Fruit fly (Drosophila melanogaster) whole organism, embryonic: Measurements from ENCODE around the gene Syx1A.
A peak's percentile ranks its signal among the peaks of the same experiment; 100 is the strongest.

Experiments used
- B-H2 ChIP-seq: fragments of 200-800 bp; sonication (Bioruptor generic); optimal IDR thresholded peaks from 2 replicates; lab custom pipeline; 2018; ENCODE audit warnings: missing biosample characterization, mild to moderate bottlenecking, missing genetic modification characterization
- BEAF-32 ChIP-seq: fragments of 200-800 bp; sonication (Bioruptor generic); optimal IDR thresholded peaks from 3 replicates; lab custom pipeline; 2017; ENCODE audit warnings: missing biosample characterization, missing genetic modification characterization, mild to moderate bottlenecking, moderate library complexity, missing genetic modification reagents
- Blimp-1 ChIP-seq: fragments of 200-800 bp; sonication (Bioruptor generic); optimal IDR thresholded peaks from 3 replicates; lab custom pipeline; 2018; ENCODE audit warnings: missing biosample characterization, missing genetic modification characterization, mild to moderate bottlenecking, moderate library complexity, missing genetic modification reagents
- Bteb2 ChIP-seq: fragments of 200-800 bp; sonication (Bioruptor generic); optimal IDR thresholded peaks from 2 replicates; lab custom pipeline; 2016; ENCODE audit warnings: missing biosample characterization, missing genetic modification characterization
- CG10321 ChIP-seq: fragments of 200-800 bp; sonication (Bioruptor generic); IDR thresholded peaks from 2 replicates; pipeline ENCODE4 v1.3.6; 2022; ENCODE audit warnings: missing biosample characterization, missing genetic modification characterization
- CG11247 ChIP-seq: fragments of 200-800 bp; sonication (Bioruptor generic); IDR thresholded peaks from 2 replicates; pipeline ENCODE4 v1.3.6; 2022; ENCODE audit warnings: missing biosample characterization, missing genetic modification characterization
- CG11696 ChIP-seq: fragments of 200-800 bp; sonication (Bioruptor generic); IDR thresholded peaks from 2 replicates; pipeline ENCODE4 v1.3.6; 2022; ENCODE audit warnings: missing biosample characterization, missing genetic modification characterization
- CG11723 ChIP-seq: fragments of 200-800 bp; sonication (Bioruptor generic); optimal IDR thresholded peaks from 2 replicates; lab custom pipeline; 2017; ENCODE audit warnings: missing biosample characterization, mild to moderate bottlenecking, missing genetic modification characterization
- CG12236 ChIP-seq: fragments of 200-800 bp; sonication (Bioruptor generic); optimal IDR thresholded peaks from 2 replicates; lab custom pipeline; 2016; ENCODE audit warnings: missing biosample characterization, missing genetic modification characterization
- CG12391 ChIP-seq: fragments of 200-800 bp; sonication (Bioruptor generic); optimal IDR thresholded peaks from 3 replicates; lab custom pipeline; 2018; ENCODE audit warnings: missing biosample characterization, mild to moderate bottlenecking, missing genetic modification characterization, moderate library complexity
- CG12769 ChIP-seq: fragments of 200-800 bp; sonication (Bioruptor generic); optimal IDR thresholded peaks from 2 replicates; lab custom pipeline; 2019; ENCODE audit warnings: missing biosample characterization, mild to moderate bottlenecking, missing genetic modification characterization, moderate library complexity
- CG15696 ChIP-seq: fragments of 200-800 bp; sonication (Bioruptor generic); optimal IDR thresholded peaks from 2 replicates; lab custom pipeline; 2019; ENCODE audit warnings: missing biosample characterization, mild to moderate bottlenecking, missing genetic modification characterization, moderate library complexity
- CG1603 ChIP-seq: fragments of 200-800 bp; sonication (Bioruptor generic); optimal IDR thresholded peaks from 2 replicates; lab custom pipeline; 2019; ENCODE audit warnings: missing biosample characterization, mild to moderate bottlenecking, missing genetic modification characterization, moderate library complexity
- CG17912 ChIP-seq: fragments of 200-800 bp; sonication (Bioruptor generic); optimal IDR thresholded peaks from 2 replicates; lab custom pipeline; 2018; ENCODE audit warnings: missing biosample characterization, mild to moderate bottlenecking, missing genetic modification characterization
- CG18619 ChIP-seq: fragments of 200-800 bp; sonication (Bioruptor generic); optimal IDR thresholded peaks from 3 replicates; lab custom pipeline; 2017; ENCODE audit warnings: missing biosample characterization, mild to moderate bottlenecking, missing genetic modification characterization
- CG30020 ChIP-seq: fragments of 200-800 bp; optimal IDR thresholded peaks from 2 replicates; lab custom pipeline; 2019; ENCODE audit warnings: missing biosample characterization, mild to moderate bottlenecking, missing genetic modification characterization, moderate library complexity
- CG4424 ChIP-seq: fragments of 200-800 bp; sonication (Bioruptor generic); optimal IDR thresholded peaks from 3 replicates; lab custom pipeline; 2016; ENCODE audit warnings: missing biosample characterization, missing genetic modification characterization
- CG5953 ChIP-seq: fragments of 200-800 bp; sonication (Bioruptor generic); IDR thresholded peaks from 2 replicates; pipeline ENCODE4 v1.3.6; 2022; ENCODE audit warnings: missing biosample characterization, missing genetic modification characterization
- CG6254 ChIP-seq: fragments of 200-800 bp; sonication (Bioruptor generic); optimal IDR thresholded peaks from 3 replicates; lab custom pipeline; 2017; ENCODE audit warnings: mild to moderate bottlenecking, missing biosample characterization, missing genetic modification reagents, missing genetic modification characterization
- CG6683 ChIP-seq: fragments of 200-800 bp; sonication (Bioruptor generic); optimal IDR thresholded peaks from 2 replicates; lab custom pipeline; 2017; ENCODE audit warnings: missing biosample characterization, mild to moderate bottlenecking, missing genetic modification characterization, missing genetic modification reagents
- CG7556 ChIP-seq: fragments of 200-800 bp; sonication (Bioruptor generic); optimal IDR thresholded peaks from 2 replicates; lab custom pipeline; 2017; ENCODE audit warnings: missing biosample characterization, mild to moderate bottlenecking, missing genetic modification characterization
- CG9817 ChIP-seq: fragments of 200-800 bp; sonication (Bioruptor generic); optimal IDR thresholded peaks from 2 replicates; lab custom pipeline; 2018; ENCODE audit warnings: missing biosample characterization, mild to moderate bottlenecking, missing genetic modification characterization, moderate library complexity
- CoRest ChIP-seq: fragments of 200-800 bp; sonication (Bioruptor generic); optimal IDR thresholded peaks from 3 replicates; lab custom pipeline; 2018; ENCODE audit warnings: missing biosample characterization, mild to moderate bottlenecking, missing genetic modification characterization, moderate library complexity
- D19A ChIP-seq: fragments of 200-800 bp; optimal IDR thresholded peaks from 3 replicates; lab custom pipeline; 2019; ENCODE audit warnings: missing biosample characterization, mild to moderate bottlenecking, missing genetic modification characterization, moderate library complexity
- Fer1 ChIP-seq: fragments of 200-800 bp; sonication (Bioruptor generic); optimal IDR thresholded peaks from 2 replicates; lab custom pipeline; 2017; ENCODE audit warnings: missing biosample characterization, mild to moderate bottlenecking, missing genetic modification characterization
- MESR4 ChIP-seq: fragments of 200-800 bp; sonication (Bioruptor generic); optimal IDR thresholded peaks from 2 replicates; lab custom pipeline; 2018; ENCODE audit warnings: missing biosample characterization, mild to moderate bottlenecking, missing genetic modification characterization, moderate library complexity
- Med ChIP-seq: fragments of 200-800 bp; sonication (Bioruptor generic); peaks from one replicate; lab custom pipeline; 2016; ENCODE audit warnings: missing biosample characterization, missing genetic modification characterization, mild to moderate bottlenecking, inconsistent platforms, moderate library complexity
- NC2α ChIP-seq: fragments of 200-800 bp; sonication (Bioruptor generic); optimal IDR thresholded peaks from 2 replicates; lab custom pipeline; 2016; ENCODE audit warnings: missing biosample characterization, missing genetic modification characterization
- Sox100B ChIP-seq: fragments of 200-800 bp; sonication (Bioruptor generic); optimal IDR thresholded peaks from 3 replicates; lab custom pipeline; 2018; ENCODE audit warnings: missing biosample characterization, mild to moderate bottlenecking, missing genetic modification characterization
- Sox102F ChIP-seq: fragments of 200-800 bp; sonication (Bioruptor generic); optimal IDR thresholded peaks from 2 replicates; lab custom pipeline; 2018; ENCODE audit warnings: missing biosample characterization, mild to moderate bottlenecking, missing genetic modification characterization, moderate library complexity
- Sry-β ChIP-seq: fragments of 200-800 bp; sonication (Bioruptor generic); optimal IDR thresholded peaks from 2 replicates; lab custom pipeline; 2018; ENCODE audit warnings: missing biosample characterization, mild to moderate bottlenecking, missing genetic modification characterization, moderate library complexity
- Sry-δ ChIP-seq: fragments of 200-800 bp; sonication (Bioruptor generic); optimal IDR thresholded peaks from 2 replicates; lab custom pipeline; 2016; ENCODE audit warnings: missing biosample characterization, missing genetic modification characterization
- br ChIP-seq: fragments of >200 bp; optimal IDR thresholded peaks from 2 replicates; lab custom pipeline; 2017
- crp ChIP-seq, 2 experiments: fragments of 200-800 bp; sonication (Bioruptor generic); optimal IDR thresholded peaks; 2 replicates in 1 of 2; 3 replicates in 1 of 2; lab custom pipeline; 2017; ENCODE audit warnings: missing biosample characterization in 2 of 2, missing genetic modification characterization in 2 of 2, mild to moderate bottlenecking in 1 of 2, moderate library complexity in 1 of 2
- dati ChIP-seq: fragments of 200-800 bp; sonication (Bioruptor generic); IDR thresholded peaks from 2 replicates; pipeline ENCODE4 v1.3.6; 2022; ENCODE audit warnings: missing biosample characterization, missing genetic modification characterization
- dmrt99B ChIP-seq: fragments of 200-800 bp; sonication (Bioruptor generic); optimal IDR thresholded peaks from 2 replicates; lab custom pipeline; 2018; ENCODE audit warnings: missing biosample characterization, mild to moderate bottlenecking, missing genetic modification characterization, moderate library complexity
- fd3F ChIP-seq: fragments of 200-800 bp; sonication (Bioruptor generic); optimal IDR thresholded peaks from 2 replicates; lab custom pipeline; 2018; ENCODE audit warnings: missing biosample characterization, mild to moderate bottlenecking, missing genetic modification characterization, moderate library complexity
- ham ChIP-seq: fragments of 200-800 bp; sonication (Bioruptor generic); IDR thresholded peaks from 2 replicates; pipeline ENCODE4 v1.3.6; 2022; ENCODE audit warnings: missing biosample characterization, missing genetic modification characterization
- inv ChIP-seq: fragments of 200-800 bp; sonication (Bioruptor generic); IDR thresholded peaks from 2 replicates; pipeline ENCODE4 v1.3.6; 2022; ENCODE audit warnings: missing biosample characterization, missing genetic modification characterization; ENCODE audit not compliant: partially characterized antibody
- lbe ChIP-seq: fragments of 200-800 bp; sonication (Bioruptor generic); optimal IDR thresholded peaks from 2 replicates; lab custom pipeline; 2016; ENCODE audit warnings: missing biosample characterization, mild to moderate bottlenecking, missing genetic modification characterization
- maf-S ChIP-seq: fragments of 200-800 bp; sonication (Bioruptor generic); optimal IDR thresholded peaks from 2 replicates; lab custom pipeline; 2016; ENCODE audit warnings: missing biosample characterization, missing genetic modification characterization
- phol ChIP-seq: fragments of 200-800 bp; sonication (Bioruptor generic); optimal IDR thresholded peaks from 3 replicates; lab custom pipeline; 2018; ENCODE audit warnings: missing biosample characterization, mild to moderate bottlenecking, missing genetic modification characterization, moderate library complexity
- pros ChIP-seq: fragments of 200-800 bp; sonication (Bioruptor generic); optimal IDR thresholded peaks from 3 replicates; lab custom pipeline; 2019; ENCODE audit warnings: missing biosample characterization, mild to moderate bottlenecking, missing genetic modification characterization, moderate library complexity
- pzg ChIP-seq: fragments of 200-800 bp; sonication (Bioruptor generic); optimal IDR thresholded peaks from 3 replicates; lab custom pipeline; 2018; ENCODE audit warnings: missing biosample characterization, mild to moderate bottlenecking, missing genetic modification characterization, moderate library complexity
- ro ChIP-seq: fragments of 200-800 bp; sonication (Bioruptor generic); IDR thresholded peaks from 2 replicates; pipeline ENCODE4 v1.3.6; 2022; ENCODE audit warnings: missing biosample characterization, missing genetic modification characterization
- run ChIP-seq: fragments of 200-800 bp; sonication (Bioruptor generic); optimal IDR thresholded peaks from 3 replicates; lab custom pipeline; 2018; ENCODE audit warnings: missing biosample characterization, mild to moderate bottlenecking, missing genetic modification characterization
- slp2 ChIP-seq: fragments of 200-800 bp; sonication (Bioruptor generic); optimal IDR thresholded peaks from 2 replicates; lab custom pipeline; 2016; ENCODE audit warnings: missing biosample characterization, missing genetic modification characterization
- tna ChIP-seq: fragments of 200-800 bp; sonication (Bioruptor generic); IDR thresholded peaks from 2 replicates; pipeline ENCODE4 v1.3.6; 2022; ENCODE audit warnings: missing biosample characterization, missing genetic modification characterization; ENCODE audit not compliant: partially characterized antibody
- toy ChIP-seq: fragments of 200-800 bp; sonication (Bioruptor generic); IDR thresholded peaks from 2 replicates; pipeline ENCODE4 v1.3.6; 2022; ENCODE audit warnings: missing biosample characterization, missing genetic modification characterization
- zfh2 ChIP-seq: fragments of 200-800 bp; sonication (Bioruptor generic); optimal IDR thresholded peaks from 2 replicates; lab custom pipeline; 2016; ENCODE audit warnings: missing biosample characterization, missing genetic modification characterization

The Syx1A gene

dm6 chr3R:24106059-24106631 lies 582 bp upstream of the Syx1A start (continued):
- TF ChIP-seq BEAF-32 (GFP tag; lab: Kevin White, UChicago): no peak
- no peak for TF ChIP-seq fd3F (GFP tag; lab: Kevin White, UChicago)
- TF ChIP-seq CG17912 (GFP tag; lab: Kevin White, UChicago): peak; percentile 5
- TF ChIP-seq CG12769: peak; percentile 45
- TF ChIP-seq CG10321 (GFP tag; lab: Robert Waterston, UW): no peak
- TF ChIP-seq Sox102F (GFP tag; lab: Kevin White, UChicago): peak; percentile 60
- peak; percentile 4 for TF ChIP-seq CoRest (tag; lab: Kevin White, UChicago)
- peak; percentile 35 for TF ChIP-seq D19A (tag; lab: Kevin White, UChicago)
- no peak for TF ChIP-seq maf-S (GFP tag; lab: Kevin White, UChicago)
- TF ChIP-seq pros (GFP tag; lab: Kevin White, UChicago): no peak
- TF ChIP-seq Fer1: peak; percentile 76
- TF ChIP-seq NC2α (GFP tag; lab: Kevin White, UChicago): no peak
- no peak for TF ChIP-seq CG12236 (GFP tag; lab: Kevin White, UChicago)
- TF ChIP-seq pzg (GFP tag; lab: Kevin White, UChicago): peak; percentile 11
- no peak for TF ChIP-seq CG18619 (GFP tag; lab: Kevin White, UChicago)
- TF ChIP-seq CG4424 (GFP tag; lab: Kevin White, UChicago): peak; percentile 44
- no peak for TF ChIP-seq tna (GFP tag; lab: Robert Waterston, UW)
- TF ChIP-seq lbe (GFP tag; lab: Kevin White, UChicago): peak; percentile 86
- TF ChIP-seq CG6683: peak; percentile 1
- TF ChIP-seq phol: peak; percentile 21
- TF ChIP-seq Sox100B: peak; percentile 24
- TF ChIP-seq CG11696: no peak
- no peak for TF ChIP-seq CG11247 (GFP tag; lab: Robert Waterston, UW)
- peak; percentile 52 for TF ChIP-seq CG1603
- TF ChIP-seq CG11723 (GFP tag; lab: Kevin White, UChicago): peak; percentile 4
- TF ChIP-seq B-H2: peak; percentile 36
- peak; percentile 36 for TF ChIP-seq MESR4
- peak; percentile 34 for TF ChIP-seq CG7556
- no peak for TF ChIP-seq ham (GFP tag; lab: Robert Waterston, UW)
- peak; percentile 48 for TF ChIP-seq Blimp-1 (GFP tag; lab: Kevin White, UChicago)
- TF ChIP-seq run: no peak
- no peak for TF ChIP-seq ro
- no peak for TF ChIP-seq toy (GFP tag; lab: Robert Waterston, UW)
- no peak for TF ChIP-seq slp2 (GFP tag; lab: Kevin White, UChicago)
- TF ChIP-seq CG6254 (GFP tag; lab: Kevin White, UChicago): peak; percentile 40
- peak; percentile 57 for TF ChIP-seq CG12391 (tag; lab: Kevin White, UChicago)
- no peak for TF ChIP-seq Sry-δ (GFP tag; lab: Kevin White, UChicago)
- TF ChIP-seq CG9817 (tag; lab: Kevin White, UChicago): peak; percentile 7
- TF ChIP-seq CG5953 (GFP tag; lab: Robert Waterston, UW): no peak
- no peak for TF ChIP-seq CG15696 (tag; lab: Kevin White, UChicago)
- peak; percentile 24 for TF ChIP-seq zfh2 (GFP tag; lab: Kevin White, UChicago)
- TF ChIP-seq br (lab: Kevin White, UChicago): no peak
- TF ChIP-seq Bteb2 (GFP tag; lab: Kevin White, UChicago): peak; percentile 45
- peak; percentile 94 for TF ChIP-seq Med (GFP tag; lab: Kevin White, UChicago)
- no peak for TF ChIP-seq crp (GFP tag; optimal IDR thresholded peaks at IDR 0.05; lab: Kevin White, UChicago)
- no peak for TF ChIP-seq inv (GFP tag; lab: Robert Waterston, UW)
- peak; percentile 47 for TF ChIP-seq dmrt99B
- TF ChIP-seq Sry-β (GFP tag; lab: Kevin White, UChicago): no peak
- no peak for TF ChIP-seq CG30020 (tag; lab: Kevin White, UChicago)
- TF ChIP-seq dati (GFP tag; lab: Robert Waterston, UW): no peak
